Worm (Caenorhabditis elegans) whole organism, young adult: ENCODE data around the gene T03D8.6.

Source experiments
- B0261.1 ChIP-seq: sonication (generic microtip); optimal IDR thresholded peaks from 2 replicates; lab custom pipeline; 2016; ENCODE audit warnings: mild to moderate bottlenecking, missing genetic modification characterization, moderate library complexity, missing compliant biosample characterization
- F49E8.2 ChIP-seq: sonication (generic microtip); optimal IDR thresholded peaks from 3 replicates; lab custom pipeline; 2017; ENCODE audit warnings: missing genetic modification characterization, mild to moderate bottlenecking, missing compliant biosample characterization, antibody characterized with exemption, moderate library complexity; ENCODE audit not compliant: insufficient read depth
- bed-2 ChIP-seq: fragments of 200-800 bp; sonication (Bioruptor generic); IDR thresholded peaks from 2 replicates; pipeline ENCODE4 v1.3.6; 2022; ENCODE audit warnings: missing genetic modification reagents, missing genetic modification characterization, missing compliant biosample characterization
- mes-4 ChIP-seq: sonication (generic microtip); optimal IDR thresholded peaks from 2 replicates; lab custom pipeline; 2016; ENCODE audit warnings: missing genotype, missing genetic modification characterization, missing compliant biosample characterization
- nhr-179 ChIP-seq: sonication (generic microtip); optimal IDR thresholded peaks from 2 replicates; lab custom pipeline; 2016; ENCODE audit warnings: mild to moderate bottlenecking, missing genetic modification characterization, missing compliant biosample characterization
- rec-8 ChIP-seq, 2 experiments: sonication (generic microtip); optimal IDR thresholded peaks; 2 replicates each; lab custom pipeline; 2016; ENCODE audit warnings: mild to moderate bottlenecking in 2 of 2, missing genetic modification characterization in 2 of 2, missing genetic modification reagents in 2 of 2, missing genotype in 2 of 2, missing biosample characterization in 1 of 2, missing compliant biosample characterization in 1 of 2, moderate library complexity in 1 of 2
- snpc-4 ChIP-seq, 5 experiments: fragments of 150-350 bp in 1 of 5; sonication (generic microtip) in 4 of 5; optimal IDR thresholded peaks; 2 replicates each; lab custom pipeline; 2014 to 2018; ENCODE audit warnings: missing genetic modification characterization in 5 of 5, missing biosample characterization in 3 of 5, antibody characterized with exemption in 2 of 5, mild to moderate bottlenecking in 2 of 5, missing compliant biosample characterization in 2 of 5, missing genotype in 2 of 5, moderate library complexity in 2 of 5, missing genetic modification reagents in 1 of 5
- zim-3 ChIP-seq: sonication (generic microtip); optimal IDR thresholded peaks from 2 replicates; lab custom pipeline; 2017; ENCODE audit warnings: mild to moderate bottlenecking, missing genetic modification characterization, moderate library complexity, missing compliant biosample characterization

- TF ChIP-seq B0261.1 (tag; lab: Kevin White, UChicago) (no peak), F49E8.2 (tag; lab: Kevin White, UChicago) (no peak), snpc-4 (GFP tag; optimal IDR thresholded peaks at IDR 0.05; lab: Kevin White, UChicago) (no peak), snpc-4 (tag; optimal IDR thresholded peaks at IDR 0.05; lab: Kevin White, UChicago) (no peak), rec-8 (tag; optimal IDR thresholded peaks at IDR 0.05; lab: Kevin White, UChicago) (no peak), bed-2 (GFP tag; lab: Robert Waterston, UW) (no peak), mes-4 (no peak), nhr-179 (tag; lab: Kevin White, UChicago) (no peak), zim-3 (tag; lab: Kevin White, UChicago) (no peak)
Measured at ce11 chrV:20802906-20803305, 17.2 kb downstream of the T03D8.6 start, which contains the start of gene Y44A6D.5.
